Worm (Caenorhabditis elegans) whole organism, young adult: ENCODE data around the gene tsr-2.
"Not testable (repeated sequence)": the region's sequence is repeated elsewhere in the genome, so short reads cannot be mapped to it uniquely, and the experiment has no call there.

Experiments
- B0019.2 ChIP-seq: fragments of 200-800 bp; sonication (Bioruptor generic); conservative IDR thresholded peaks from 2 replicates; pipeline ENCODE4 v1.3.6; 2022; ENCODE audit warnings: missing genetic modification reagents, missing genetic modification characterization, missing compliant biosample characterization
- B0261.1 ChIP-seq: sonication (generic microtip); optimal IDR thresholded peaks from 2 replicates; lab custom pipeline; 2016; ENCODE audit warnings: mild to moderate bottlenecking, missing genetic modification characterization, moderate library complexity, missing compliant biosample characterization
- F23B12.7 ChIP-seq: sonication (generic microtip); optimal IDR thresholded peaks from 2 replicates; lab custom pipeline; 2017; ENCODE audit warnings: missing genetic modification characterization, mild to moderate bottlenecking, missing compliant biosample characterization, antibody characterized with exemption, moderate library complexity; ENCODE audit not compliant: insufficient read depth
- F57C9.4 ChIP-seq: sonication (generic microtip); optimal IDR thresholded peaks from 2 replicates; lab custom pipeline; 2017; ENCODE audit warnings: mild to moderate bottlenecking, missing genetic modification characterization, missing compliant biosample characterization
- K11D2.4 ChIP-seq: fragments of 200-800 bp; sonication (Bioruptor generic); IDR thresholded peaks from 2 replicates; pipeline ENCODE4 v1.3.6; 2022; ENCODE audit warnings: missing genetic modification reagents, missing genetic modification characterization, missing compliant biosample characterization
- ama-1 ChIP-seq, 3 experiments: fragments of 150-350 bp in 1 of 3; sonication (generic microtip) in 2 of 3; optimal IDR thresholded peaks; 2 replicates each; lab custom pipeline; 2014 to 2018; ENCODE audit warnings: missing biosample characterization in 2 of 3, missing genetic modification characterization in 2 of 3, missing genetic modification reagents in 2 of 3
- aptf-3 ChIP-seq: fragments of 200-800 bp; sonication (Bioruptor generic); IDR thresholded peaks from 2 replicates; pipeline ENCODE4 v1.3.6; 2022; ENCODE audit warnings: missing genetic modification characterization, missing compliant biosample characterization
- attf-6 ChIP-seq: fragments of 200-800 bp; sonication (Bioruptor generic); IDR thresholded peaks from 2 replicates; pipeline ENCODE4 v1.3.6; 2022; ENCODE audit warnings: missing genetic modification reagents, missing genetic modification characterization, missing compliant biosample characterization
- bed-2 ChIP-seq: fragments of 200-800 bp; sonication (Bioruptor generic); IDR thresholded peaks from 2 replicates; pipeline ENCODE4 v1.3.6; 2022; ENCODE audit warnings: missing genetic modification reagents, missing genetic modification characterization, missing compliant biosample characterization
- ceh-40 ChIP-seq: fragments of 200-800 bp; sonication (Bioruptor generic); IDR thresholded peaks from 2 replicates; pipeline ENCODE4 v1.3.6; 2022; ENCODE audit warnings: missing genetic modification characterization, missing compliant biosample characterization
- ceh-79 ChIP-seq: sonication (generic microtip); optimal IDR thresholded peaks from 2 replicates; lab custom pipeline; 2017; ENCODE audit warnings: mild to moderate bottlenecking, missing genetic modification characterization, missing compliant biosample characterization
- die-1 ChIP-seq: sonication (generic microtip); optimal IDR thresholded peaks from 2 replicates; lab custom pipeline; 2016; ENCODE audit warnings: missing genotype, mild to moderate bottlenecking, missing genetic modification characterization, missing compliant biosample characterization
- dpff-1 ChIP-seq: sonication (generic microtip); optimal IDR thresholded peaks from 2 replicates; lab custom pipeline; 2017; ENCODE audit warnings: mild to moderate bottlenecking, missing genetic modification characterization, missing compliant biosample characterization
- egl-44 ChIP-seq: fragments of 200-800 bp; sonication (Bioruptor generic); IDR thresholded peaks from 2 replicates; pipeline ENCODE4 v1.3.6; 2022; ENCODE audit warnings: missing genetic modification reagents, missing genetic modification characterization, missing compliant biosample characterization
- ets-4 ChIP-seq: fragments of 200-800 bp; sonication (Bioruptor generic); optimal IDR thresholded peaks from 2 replicates; lab custom pipeline; 2018; ENCODE audit warnings: mild to moderate bottlenecking, missing genetic modification characterization, missing compliant biosample characterization
- him-1 ChIP-seq: sonication (generic microtip); optimal IDR thresholded peaks from 2 replicates; lab custom pipeline; 2016; ENCODE audit warnings: missing genotype, missing genetic modification reagents, missing genetic modification characterization, missing compliant biosample characterization
- hlh-12 ChIP-seq: sonication (generic microtip); optimal IDR thresholded peaks from 2 replicates; lab custom pipeline; 2016; ENCODE audit warnings: missing genetic modification characterization, missing compliant biosample characterization
- hrde-1 ChIP-seq: sonication (generic microtip); optimal IDR thresholded peaks from 2 replicates; lab custom pipeline; 2016; ENCODE audit warnings: missing genetic modification characterization, mild to moderate bottlenecking, missing compliant biosample characterization, moderate library complexity, missing genotype, missing genetic modification reagents, borderline replicate concordance
- lin-54 ChIP-seq: fragments of 200-800 bp; sonication (Bioruptor generic); optimal IDR thresholded peaks from 2 replicates; lab custom pipeline; 2018; ENCODE audit warnings: mild to moderate bottlenecking, missing genetic modification characterization, missing compliant biosample characterization
- lsl-1 ChIP-seq: fragments of 200-800 bp; sonication (Bioruptor generic); optimal IDR thresholded peaks from 2 replicates; lab custom pipeline; 2018; ENCODE audit warnings: mild to moderate bottlenecking, missing genetic modification characterization, moderate library complexity, missing compliant biosample characterization
- mes-4 ChIP-seq: sonication (generic microtip); optimal IDR thresholded peaks from 2 replicates; lab custom pipeline; 2016; ENCODE audit warnings: missing genotype, missing genetic modification characterization, missing compliant biosample characterization
- nfyb-1 ChIP-seq: fragments of 200-800 bp; sonication (Bioruptor generic); IDR thresholded peaks from 2 replicates; pipeline ENCODE4 v1.3.6; 2022; ENCODE audit warnings: missing genetic modification reagents, missing genetic modification characterization, missing compliant biosample characterization
- nhr-120 ChIP-seq: fragments of 200-800 bp; sonication (Bioruptor generic); IDR thresholded peaks from 2 replicates; pipeline ENCODE4 v1.3.6; 2022; ENCODE audit warnings: missing genetic modification characterization, missing compliant biosample characterization
- nhr-80 ChIP-seq: sonication (generic microtip); optimal IDR thresholded peaks from 2 replicates; lab custom pipeline; 2016; ENCODE audit warnings: missing genetic modification characterization, missing compliant biosample characterization
- pbrm-1 ChIP-seq: fragments of 200-800 bp; sonication (Bioruptor generic); IDR thresholded peaks from 2 replicates; pipeline ENCODE4 v1.3.6; 2022; ENCODE audit warnings: missing genetic modification reagents, missing genetic modification characterization, missing compliant biosample characterization
- rec-8 ChIP-seq, 2 experiments: sonication (generic microtip); optimal IDR thresholded peaks; 2 replicates each; lab custom pipeline; 2016; ENCODE audit warnings: mild to moderate bottlenecking in 2 of 2, missing genetic modification characterization in 2 of 2, missing genetic modification reagents in 2 of 2, missing genotype in 2 of 2, missing biosample characterization in 1 of 2, missing compliant biosample characterization in 1 of 2, moderate library complexity in 1 of 2
- repo-1 ChIP-seq: sonication (generic microtip); optimal IDR thresholded peaks from 2 replicates; lab custom pipeline; 2017; ENCODE audit warnings: mild to moderate bottlenecking, missing genetic modification characterization, missing compliant biosample characterization
- snpc-4 ChIP-seq, 5 experiments: fragments of 150-350 bp in 1 of 5; sonication (generic microtip) in 4 of 5; optimal IDR thresholded peaks; 2 replicates each; lab custom pipeline; 2014 to 2018; ENCODE audit warnings: missing genetic modification characterization in 5 of 5, missing biosample characterization in 3 of 5, antibody characterized with exemption in 2 of 5, mild to moderate bottlenecking in 2 of 5, missing compliant biosample characterization in 2 of 5, missing genotype in 2 of 5, moderate library complexity in 2 of 5, missing genetic modification reagents in 1 of 5
- tbp1 ChIP-seq: fragments of 200-800 bp; sonication (Bioruptor generic); optimal IDR thresholded peaks from 2 replicates; lab custom pipeline; 2018; ENCODE audit warnings: mild to moderate bottlenecking, missing genetic modification characterization, missing compliant biosample characterization
- unc-130 ChIP-seq: sonication (generic microtip); optimal IDR thresholded peaks from 2 replicates; lab custom pipeline; 2016; ENCODE audit warnings: missing genetic modification reagents, missing genetic modification characterization, missing compliant biosample characterization
- zim-3 ChIP-seq: sonication (generic microtip); optimal IDR thresholded peaks from 2 replicates; lab custom pipeline; 2017; ENCODE audit warnings: mild to moderate bottlenecking, missing genetic modification characterization, moderate library complexity, missing compliant biosample characterization
- ztf-22 ChIP-seq: fragments of 200-800 bp; sonication (Bioruptor generic); optimal IDR thresholded peaks from 2 replicates; lab custom pipeline; 2018; ENCODE audit warnings: mild to moderate bottlenecking, missing genetic modification characterization, moderate library complexity, missing compliant biosample characterization
- ztf-28 ChIP-seq: fragments of 200-800 bp; sonication (Bioruptor generic); IDR thresholded peaks from 2 replicates; pipeline ENCODE4 v1.3.6; 2022; ENCODE audit warnings: missing genetic modification reagents, missing genetic modification characterization, missing compliant biosample characterization

Gene tsr-2

ce11 chrIV:16623087-16623486 is 33.3 kb upstream of the tsr-2 start:
- TF ChIP-seq snpc-4 (GFP tag; optimal IDR thresholded peaks at IDR 0.05; lab: Kevin White, UChicago) = not testable (repeated sequence)
- TF ChIP-seq snpc-4 (tag; optimal IDR thresholded peaks at IDR 0.05; lab: Kevin White, UChicago) (peak in 1 of 4 experiments; percentile 44), attf-6 (peak; percentile 51)

- TF ChIP-seq ceh-40 (GFP tag; lab: Robert Waterston, UW); repo-1 (tag; lab: Kevin White, UChicago); dpff-1 (tag; lab: Kevin White, UChicago): not testable (repeated sequence)
Observed at ce11 chrIV:16625909-16626308, 30.5 kb upstream of the tsr-2 start, which contains the start of gene fip-7. Gene fip-7 (plus strand): TSS chrIV:16626209.

- TF ChIP-seq unc-130 (GFP tag; lab: Kevin White, UChicago) = no peak
- TF ChIP-seq ama-1 (optimal IDR thresholded peaks at IDR 0.05; lab: Kevin White, UChicago) = no peak
- no peak for TF ChIP-seq ama-1 (GFP tag; optimal IDR thresholded peaks at IDR 0.05; lab: Kevin White, UChicago)
- no peak for TF ChIP-seq nhr-80
- TF ChIP-seq die-1 (tag; lab: Kevin White, UChicago) = no peak
- no peak for TF ChIP-seq ceh-79 (tag; lab: Kevin White, UChicago)
- no peak for TF ChIP-seq lsl-1 (GFP tag; lab: Kevin White, UChicago)
- no peak for TF ChIP-seq aptf-3 (GFP tag; lab: Robert Waterston, UW)
- TF ChIP-seq egl-44 (GFP tag; lab: Robert Waterston, UW) = no peak
- TF ChIP-seq hrde-1 (tag; lab: Kevin White, UChicago) = no peak
- TF ChIP-seq ets-4 (GFP tag; lab: Kevin White, UChicago) = no peak
- TF ChIP-seq nhr-120 = no peak
Observed at ce11 chrIV:16627676-16628075, 28.7 kb upstream of the tsr-2 start, which contains the start of gene fipr-28. Gene fipr-28 (plus strand): TSS chrIV:16627976.

- TF ChIP-seq pbrm-1 (no peak), nfyb-1 (GFP tag; lab: Robert Waterston, UW) (no peak), rec-8 (tag; optimal IDR thresholded peaks at IDR 0.05; lab: Kevin White, UChicago) (no peak), lin-54 (GFP tag; lab: Kevin White, UChicago) (no peak), B0019.2 (GFP tag; lab: Robert Waterston, UW) (no peak), ztf-28 (GFP tag; lab: Robert Waterston, UW) (no peak)
Observed at ce11 chrIV:16629090-16629489, 27.3 kb upstream of the tsr-2 start, which contains the start of gene Y51H4A.936. Gene Y51H4A.936 (plus strand): TSS chrIV:16629390.

ce11 chrIV:16629815-16630214 is 26.6 kb upstream of the tsr-2 start:
- no peak for TF ChIP-seq hlh-12 (tag; lab: Kevin White, UChicago)
- no peak for TF ChIP-seq hrde-1 (tag; lab: Kevin White, UChicago)
- no peak for TF ChIP-seq snpc-4 (GFP tag; optimal IDR thresholded peaks at IDR 0.05; lab: Kevin White, UChicago)
- peak in 1 of 4 experiments; percentile 44 for TF ChIP-seq snpc-4 (tag; optimal IDR thresholded peaks at IDR 0.05; lab: Kevin White, UChicago)
- no peak for TF ChIP-seq K11D2.4 (GFP tag; lab: Robert Waterston, UW)
- no peak for TF ChIP-seq zim-3 (tag; lab: Kevin White, UChicago)
- no peak for TF ChIP-seq bed-2 (GFP tag; lab: Robert Waterston, UW)
- no peak for TF ChIP-seq nhr-120
- no peak for TF ChIP-seq him-1 (tag; lab: Kevin White, UChicago)
- 0 out of 2 replicates have a peak, but pooled peaks have one; percentile 15 for TF ChIP-seq attf-6
- no peak for TF ChIP-seq B0261.1 (tag; lab: Kevin White, UChicago)

- TF ChIP-seq tbp1 (no peak), F57C9.4 (tag; lab: Kevin White, UChicago) (no peak), hlh-12 (tag; lab: Kevin White, UChicago) (no peak), F23B12.7 (tag; lab: Kevin White, UChicago) (no peak), mes-4 (no peak), ceh-40 (GFP tag; lab: Robert Waterston, UW) (no peak), ztf-22 (GFP tag; lab: Kevin White, UChicago) (no peak), B0261.1 (tag; lab: Kevin White, UChicago) (no peak), ztf-28 (GFP tag; lab: Robert Waterston, UW) (no peak)
- TF ChIP-seq, all 124 proteins: peak for 0
Observed at ce11 chrIV:16630622-16631021, 25.8 kb upstream of the tsr-2 start, which contains the start of gene fipr-27. Gene fipr-27 (plus strand): TSS chrIV:16630922.
